Worm (Caenorhabditis elegans): Measurements from ENCODE around the gene ZC302.3.

DNA sequence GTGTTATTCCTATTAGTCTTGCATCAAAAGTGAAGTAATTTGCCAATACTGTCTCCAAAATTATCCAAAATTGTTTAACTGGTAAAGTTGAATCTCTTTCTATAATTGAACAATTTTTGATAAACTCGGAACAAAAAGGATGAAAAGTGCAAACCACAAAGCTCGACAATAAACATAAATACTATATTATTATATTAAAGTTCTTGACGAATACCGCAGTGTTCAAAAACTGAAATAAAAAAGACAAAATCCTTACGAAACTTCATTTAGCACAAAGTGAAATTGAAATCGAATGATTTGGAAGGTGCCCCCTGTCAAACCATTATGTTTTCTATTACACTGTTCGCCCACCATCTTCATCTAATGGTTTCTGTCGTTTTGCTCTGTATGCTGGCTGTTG, at the start of gene ZC302.3:
- TF ChIP-seq ztf-4 (tag; optimal IDR thresholded peaks at IDR 0.05) (no peak), nhr-237 (tag; optimal IDR thresholded peaks at IDR 0.05) (no peak), mml-1 (tag; optimal IDR thresholded peaks at IDR 0.05) (no peak), snpc-4 (tag; optimal IDR thresholded peaks at IDR 0.05) (no peak), pqm-1 (tag; optimal IDR thresholded peaks at IDR 0.05) (no peak), fos-1 (tag; optimal IDR thresholded peaks at IDR 0.05) (no peak), nhr-77 (tag; optimal IDR thresholded peaks at IDR 0.05) (no peak), egl-27 (tag; optimal IDR thresholded peaks at IDR 0.05) (no peak), unc-62 (GFP tag; optimal IDR thresholded peaks at IDR 0.05) (no peak), ztf-11 (tag; optimal IDR thresholded peaks at IDR 0.05) (no peak)

Measured in whole organism, L3 larva.